Fruit fly (Drosophila melanogaster) whole organism, embryonic: Measurements from ENCODE around the gene Mpc1.

ENCODE experiments used
- Bdp1 ChIP-seq: fragments of 200-800 bp; sonication (Bioruptor generic); optimal IDR thresholded peaks from 3 replicates; lab custom pipeline; 2016; ENCODE audit warnings: missing biosample characterization, missing genetic modification characterization
- CG10147 ChIP-seq: fragments of 200-800 bp; sonication (Bioruptor generic); optimal IDR thresholded peaks from 2 replicates; lab custom pipeline; 2019; ENCODE audit warnings: missing biosample characterization, mild to moderate bottlenecking, missing genetic modification characterization, moderate library complexity
- CG11398 ChIP-seq: fragments of 200-800 bp; sonication (Bioruptor generic); optimal IDR thresholded peaks from 2 replicates; lab custom pipeline; 2016; ENCODE audit warnings: missing biosample characterization, missing genetic modification characterization
- CG11723 ChIP-seq: fragments of 200-800 bp; sonication (Bioruptor generic); optimal IDR thresholded peaks from 2 replicates; lab custom pipeline; 2017; ENCODE audit warnings: missing biosample characterization, mild to moderate bottlenecking, missing genetic modification characterization
- CG12104 ChIP-seq: fragments of 200-800 bp; sonication (Bioruptor generic); optimal IDR thresholded peaks from 3 replicates; lab custom pipeline; 2016; ENCODE audit warnings: missing biosample characterization, missing genetic modification characterization
- CG14050 ChIP-seq: fragments of 200-800 bp; sonication (Bioruptor generic); IDR thresholded peaks from 3 replicates; pipeline ENCODE4 v1.3.6; 2022; ENCODE audit warnings: missing biosample characterization, missing genetic modification characterization
- CG14441 ChIP-seq: fragments of 200-800 bp; sonication (Bioruptor generic); IDR thresholded peaks from 2 replicates; pipeline ENCODE4 v1.3.6; 2022; ENCODE audit warnings: missing biosample characterization, missing genetic modification characterization
- CG14860 ChIP-seq: fragments of 200-800 bp; sonication (Bioruptor generic); IDR thresholded peaks from 3 replicates; pipeline ENCODE4 v1.3.6; 2022; ENCODE audit warnings: missing biosample characterization, missing genetic modification characterization; ENCODE audit not compliant: partially characterized antibody
- CG15011 ChIP-seq: fragments of 200-800 bp; sonication (Bioruptor generic); optimal IDR thresholded peaks from 3 replicates; lab custom pipeline; 2018; ENCODE audit warnings: missing biosample characterization, mild to moderate bottlenecking, missing genetic modification characterization
- CG17385 ChIP-seq: fragments of 200-800 bp; sonication (Bioruptor generic); optimal IDR thresholded peaks from 3 replicates; lab custom pipeline; 2018; ENCODE audit warnings: missing biosample characterization, mild to moderate bottlenecking, missing genetic modification characterization
- CG17612 ChIP-seq: fragments of 200-800 bp; sonication (Bioruptor generic); IDR thresholded peaks from 2 replicates; pipeline ENCODE4 v1.3.6; 2022; ENCODE audit warnings: missing biosample characterization, missing genetic modification characterization
- CG18011 ChIP-seq: fragments of 200-800 bp; sonication (Bioruptor generic); optimal IDR thresholded peaks from 2 replicates; lab custom pipeline; 2017; ENCODE audit warnings: missing biosample characterization, missing genetic modification characterization, mild to moderate bottlenecking, moderate library complexity, missing genotype
- CG1832 ChIP-seq: fragments of 200-800 bp; sonication (Bioruptor generic); optimal IDR thresholded peaks from 2 replicates; lab custom pipeline; 2017; ENCODE audit warnings: missing biosample characterization, mild to moderate bottlenecking, missing genetic modification characterization, inconsistent platforms
- CG32772 ChIP-seq: fragments of 200-800 bp; sonication (Bioruptor generic); IDR thresholded peaks from 2 replicates; pipeline ENCODE4 v1.3.6; 2022; ENCODE audit warnings: missing biosample characterization, missing genetic modification characterization
- CG34224 ChIP-seq: fragments of 200-800 bp; sonication (Bioruptor generic); IDR thresholded peaks from 3 replicates; pipeline ENCODE4 v1.3.6; 2022; ENCODE audit warnings: missing biosample characterization, missing genetic modification characterization; ENCODE audit not compliant: partially characterized antibody
- CG3995 ChIP-seq: fragments of 200-800 bp; sonication (Bioruptor generic); optimal IDR thresholded peaks from 3 replicates; lab custom pipeline; 2016; ENCODE audit warnings: missing biosample characterization, missing genetic modification characterization
- CG6654 ChIP-seq: fragments of 200-800 bp; sonication (Bioruptor generic); optimal IDR thresholded peaks from 2 replicates; lab custom pipeline; 2017; ENCODE audit warnings: missing biosample characterization, mild to moderate bottlenecking, missing genetic modification characterization
- CG6689 ChIP-seq: fragments of 200-800 bp; sonication (Bioruptor generic); IDR thresholded peaks from 2 replicates; pipeline ENCODE4 v1.3.6; 2022; ENCODE audit warnings: missing biosample characterization, missing genetic modification characterization
- CG7987 ChIP-seq: fragments of 200-800 bp; sonication (Bioruptor generic); optimal IDR thresholded peaks from 2 replicates; lab custom pipeline; 2018; ENCODE audit warnings: missing biosample characterization, mild to moderate bottlenecking, missing genetic modification characterization, moderate library complexity
- CG8924 ChIP-seq: fragments of 200-800 bp; optimal IDR thresholded peaks from 3 replicates; lab custom pipeline; 2019; ENCODE audit warnings: missing biosample characterization, mild to moderate bottlenecking, missing genetic modification characterization, moderate library complexity
- CG8944 ChIP-seq: fragments of 200-800 bp; sonication (Bioruptor generic); optimal IDR thresholded peaks from 3 replicates; lab custom pipeline; 2016; ENCODE audit warnings: missing biosample characterization, missing genetic modification characterization
- CG9215 ChIP-seq: fragments of 200-800 bp; sonication (Bioruptor generic); IDR thresholded peaks from 2 replicates; pipeline ENCODE4 v1.3.6; 2022; ENCODE audit warnings: missing biosample characterization, missing genetic modification characterization
- Chrac-16 ChIP-seq: fragments of 200-800 bp; sonication (Bioruptor generic); optimal IDR thresholded peaks from 3 replicates; lab custom pipeline; 2016; ENCODE audit warnings: missing biosample characterization, missing genetic modification characterization
- GATAe ChIP-seq: fragments of 200-800 bp; sonication (Bioruptor generic); conservative IDR thresholded peaks from 2 replicates; pipeline ENCODE4 v1.3.6; 2022; ENCODE audit warnings: missing biosample characterization, missing genetic modification characterization
- Gsc ChIP-seq: fragments of 200-800 bp; sonication (Bioruptor generic); IDR thresholded peaks from 2 replicates; pipeline ENCODE4 v1.3.6; 2022; ENCODE audit warnings: missing biosample characterization, missing genetic modification characterization
- Gug ChIP-seq: fragments of 200-800 bp; sonication (Bioruptor generic); IDR thresholded peaks from 4 replicates; pipeline ENCODE4 v1.3.6; 2022; ENCODE audit warnings: missing biosample characterization, missing genetic modification characterization
- Mad ChIP-seq: fragments of 200-800 bp; sonication (Bioruptor generic); optimal IDR thresholded peaks from 2 replicates; lab custom pipeline; 2016; ENCODE audit warnings: missing biosample characterization, missing genetic modification characterization
- NC2α ChIP-seq: fragments of 200-800 bp; sonication (Bioruptor generic); optimal IDR thresholded peaks from 2 replicates; lab custom pipeline; 2016; ENCODE audit warnings: missing biosample characterization, missing genetic modification characterization
- Sox100B ChIP-seq: fragments of 200-800 bp; sonication (Bioruptor generic); optimal IDR thresholded peaks from 3 replicates; lab custom pipeline; 2018; ENCODE audit warnings: missing biosample characterization, mild to moderate bottlenecking, missing genetic modification characterization
- ase ChIP-seq: fragments of 200-800 bp; sonication (Bioruptor generic); IDR thresholded peaks from 3 replicates; pipeline ENCODE4 v1.3.6; 2022; ENCODE audit warnings: missing biosample characterization, missing genetic modification characterization
- bbx ChIP-seq: fragments of 200-800 bp; sonication (Bioruptor generic); IDR thresholded peaks from 2 replicates; pipeline ENCODE4 v1.3.6; 2022; ENCODE audit warnings: missing biosample characterization, missing genetic modification characterization; ENCODE audit not compliant: partially characterized antibody
- br ChIP-seq: fragments of >200 bp; optimal IDR thresholded peaks from 2 replicates; lab custom pipeline; 2017
- cato ChIP-seq: fragments of 200-800 bp; sonication (Bioruptor generic); optimal IDR thresholded peaks from 2 replicates; lab custom pipeline; 2016; ENCODE audit warnings: missing biosample characterization, missing genetic modification characterization, borderline replicate concordance
- cg ChIP-seq: fragments of 200-800 bp; sonication (Bioruptor generic); optimal IDR thresholded peaks from 3 replicates; lab custom pipeline; 2019; ENCODE audit warnings: missing biosample characterization, mild to moderate bottlenecking, missing genetic modification characterization, moderate library complexity
- eve ChIP-seq, 2 experiments: fragments of >200 bp; optimal IDR thresholded peaks; 2 replicates each; lab custom pipeline; 2017; ENCODE audit warnings: missing biosample characterization in 2 of 2, missing genetic modification characterization in 2 of 2
- gem ChIP-seq: fragments of 200-800 bp; sonication (Bioruptor generic); optimal IDR thresholded peaks from 2 replicates; lab custom pipeline; 2019; ENCODE audit warnings: missing biosample characterization, mild to moderate bottlenecking, missing genetic modification characterization, moderate library complexity
- gro ChIP-seq: fragments of 200-800 bp; sonication (Bioruptor generic); optimal IDR thresholded peaks from 2 replicates; lab custom pipeline; 2016; ENCODE audit warnings: missing biosample characterization, missing genetic modification characterization
- her ChIP-seq: fragments of 200-800 bp; sonication (Bioruptor generic); optimal IDR thresholded peaks from 2 replicates; lab custom pipeline; 2016; ENCODE audit warnings: missing biosample characterization, missing genetic modification characterization
- hkb ChIP-seq, 2 experiments: fragments of 200-800 bp in 1 of 2; fragments of >200 bp in 1 of 2; sonication (Bioruptor generic) in 1 of 2; IDR thresholded peaks in 1 of 2; optimal IDR thresholded peaks in 1 of 2; 2 replicates each; pipeline versions ENCODE4 v1.3.6 to Lab custom; 2017 to 2022; ENCODE audit warnings: missing biosample characterization in 1 of 2, missing genetic modification characterization in 1 of 2
- kni ChIP-seq: fragments of 200-800 bp; sonication (Bioruptor generic); optimal IDR thresholded peaks from 3 replicates; lab custom pipeline; 2017; ENCODE audit warnings: mild to moderate bottlenecking, missing biosample characterization, missing genetic modification reagents, missing genetic modification characterization
- lab ChIP-seq: fragments of 200-800 bp; sonication (Bioruptor generic); optimal IDR thresholded peaks from 3 replicates; lab custom pipeline; 2017; ENCODE audit warnings: missing biosample characterization, missing genetic modification characterization, mild to moderate bottlenecking, moderate library complexity, missing genetic modification reagents
- lilli ChIP-seq: fragments of 200-800 bp; sonication (Bioruptor generic); optimal IDR thresholded peaks from 3 replicates; lab custom pipeline; 2016; ENCODE audit warnings: missing biosample characterization, missing genetic modification characterization
- rib ChIP-seq: fragments of 200-800 bp; sonication (Bioruptor generic); IDR thresholded peaks from 2 replicates; pipeline ENCODE4 v1.3.6; 2022; ENCODE audit warnings: missing biosample characterization, missing genetic modification characterization
- scrt ChIP-seq: fragments of 200-800 bp; sonication (Bioruptor generic); optimal IDR thresholded peaks from 2 replicates; lab custom pipeline; 2018; ENCODE audit warnings: missing biosample characterization, mild to moderate bottlenecking, missing genetic modification characterization, moderate library complexity
- sd ChIP-seq: fragments of 200-800 bp; sonication (Bioruptor generic); optimal IDR thresholded peaks from 3 replicates; lab custom pipeline; 2018; ENCODE audit warnings: missing biosample characterization, mild to moderate bottlenecking, missing genetic modification characterization, moderate library complexity
- shn ChIP-seq: fragments of 200-800 bp; sonication (Bioruptor generic); optimal IDR thresholded peaks from 3 replicates; lab custom pipeline; 2016; ENCODE audit warnings: missing biosample characterization, missing genetic modification characterization
- so ChIP-seq: fragments of 200-800 bp; sonication (Bioruptor generic); IDR thresholded peaks from 3 replicates; pipeline ENCODE4 v1.3.6; 2022; ENCODE audit warnings: missing biosample characterization, missing genetic modification characterization
- tna ChIP-seq: fragments of 200-800 bp; sonication (Bioruptor generic); IDR thresholded peaks from 2 replicates; pipeline ENCODE4 v1.3.6; 2022; ENCODE audit warnings: missing biosample characterization, missing genetic modification characterization; ENCODE audit not compliant: partially characterized antibody
- twi ChIP-seq: fragments of 200-800 bp; optimal IDR thresholded peaks from 2 replicates; lab custom pipeline; 2019; ENCODE audit warnings: missing biosample characterization, mild to moderate bottlenecking, missing genetic modification characterization, moderate library complexity
- zf30C ChIP-seq: fragments of 200-800 bp; sonication (Bioruptor generic); optimal IDR thresholded peaks from 3 replicates; lab custom pipeline; 2018; ENCODE audit warnings: missing biosample characterization, mild to moderate bottlenecking, missing genetic modification characterization

Mpc1 gene

dm6 chr3R:18928346-18928917 lies at the start of gene Mpc1 (continued):
- no peak for TF ChIP-seq twi (tag; lab: Kevin White, UChicago)
- TF ChIP-seq CG34224 = peak; percentile 67; the same call in 1 of the 3 replicates
- no peak for TF ChIP-seq CG15011 (GFP tag; lab: Kevin White, UChicago)
- TF ChIP-seq CG8924 = peak; percentile 56
- TF ChIP-seq CG17612 (GFP tag; lab: Robert Waterston, UW) = no peak
- no peak; the same call in 1 of the 2 replicates for TF ChIP-seq CG9215 (GFP tag; lab: Robert Waterston, UW)
- no peak for TF ChIP-seq eve (GFP tag; optimal IDR thresholded peaks at IDR 0.05; lab: Kevin White, UChicago)
- TF ChIP-seq ase = no peak
- TF ChIP-seq CG3995 (GFP tag; lab: Kevin White, UChicago) = no peak
- peak; percentile 57 for TF ChIP-seq tna
- TF ChIP-seq CG11398 = no peak
- TF ChIP-seq gem (tag; lab: Kevin White, UChicago) = peak; percentile 43
- TF ChIP-seq Sox100B (GFP tag; lab: Kevin White, UChicago) = no peak
- peak; percentile 39 for TF ChIP-seq sd (tag; lab: Kevin White, UChicago)
- TF ChIP-seq CG7987 = no peak
- TF ChIP-seq Chrac-16 (GFP tag; lab: Kevin White, UChicago) = no peak
- no peak for TF ChIP-seq cg (GFP tag; lab: Kevin White, UChicago)
- TF ChIP-seq NC2α (GFP tag; lab: Kevin White, UChicago) = no peak
- TF ChIP-seq hkb (optimal IDR thresholded peaks at IDR 0.05; lab: Kevin White, UChicago) = no peak
- TF ChIP-seq hkb (GFP tag; IDR thresholded peaks at IDR 0.05; lab: Robert Waterston, UW) = no peak
- TF ChIP-seq CG6654 = no peak
- no peak for TF ChIP-seq kni (GFP tag; lab: Kevin White, UChicago)
- TF ChIP-seq CG18011 (GFP tag; lab: Kevin White, UChicago) = no peak
- TF ChIP-seq lilli (GFP tag; lab: Kevin White, UChicago) = peak; percentile 24
- no peak for TF ChIP-seq CG32772 (GFP tag; lab: Robert Waterston, UW)
- peak; percentile 25; the same call in 1 of the 4 replicates for TF ChIP-seq Gug (GFP tag; lab: Robert Waterston, UW)
- no peak for TF ChIP-seq CG1832 (GFP tag; lab: Kevin White, UChicago)
- TF ChIP-seq GATAe = no peak
- peak; percentile 60; the same call in 2 of the 3 replicates for TF ChIP-seq CG14860
- no peak for TF ChIP-seq CG14441 (GFP tag; lab: Robert Waterston, UW)
- TF ChIP-seq cato (GFP tag; lab: Kevin White, UChicago) = no peak
- no peak for TF ChIP-seq Bdp1
- no peak for TF ChIP-seq Gsc (GFP tag; lab: Robert Waterston, UW)
- TF ChIP-seq CG14050 (GFP tag; lab: Robert Waterston, UW) = 0 out of 3 replicates have a peak, but pooled peaks have one; percentile 10
- TF ChIP-seq gro (GFP tag; lab: Kevin White, UChicago) = no peak
- no peak for TF ChIP-seq CG10147 (GFP tag; lab: Kevin White, UChicago)
- TF ChIP-seq br (lab: Kevin White, UChicago) = no peak
- no peak for TF ChIP-seq her (GFP tag; lab: Kevin White, UChicago)
- no peak for TF ChIP-seq rib
- TF ChIP-seq Mad (GFP tag; lab: Kevin White, UChicago) = no peak
- TF ChIP-seq lab (GFP tag; lab: Kevin White, UChicago) = no peak
- TF ChIP-seq CG6689 (GFP tag; lab: Robert Waterston, UW) = no peak
- TF ChIP-seq scrt (GFP tag; lab: Kevin White, UChicago) = peak; percentile 63
- TF ChIP-seq zf30C (GFP tag; lab: Kevin White, UChicago) = no peak
- no peak for TF ChIP-seq CG11723 (GFP tag; lab: Kevin White, UChicago)
- TF ChIP-seq shn (GFP tag; lab: Kevin White, UChicago) = no peak
- no peak for TF ChIP-seq CG17385 (GFP tag; lab: Kevin White, UChicago)
- no peak for TF ChIP-seq CG8944 (GFP tag; lab: Kevin White, UChicago)
- no peak for TF ChIP-seq so (GFP tag; lab: Robert Waterston, UW)
- no peak for TF ChIP-seq CG12104 (GFP tag; lab: Kevin White, UChicago)
- peak; percentile 83 for TF ChIP-seq bbx (GFP tag; lab: Robert Waterston, UW)
